Worm (Caenorhabditis elegans) whole organism, late embryonic: ENCODE data around the gene srsy-1.
"Not testable (repeated sequence)": the region's sequence is repeated elsewhere in the genome, so short reads cannot be mapped to it uniquely, and the experiment has no call there.

ENCODE experiments used
- C38D4.7 ChIP-seq: fragments of 200-800 bp; sonication (Bioruptor generic); optimal IDR thresholded peaks from 2 replicates; lab custom pipeline; 2018; ENCODE audit warnings: mild to moderate bottlenecking, missing genetic modification characterization, moderate library complexity, missing compliant biosample characterization
- F13H6.1 ChIP-seq: sonication (generic microtip); optimal IDR thresholded peaks from 2 replicates; lab custom pipeline; 2016; ENCODE audit warnings: missing genetic modification characterization, missing compliant biosample characterization
- K09A11.1 ChIP-seq: sonication (generic microtip); optimal IDR thresholded peaks from 2 replicates; lab custom pipeline; 2017; ENCODE audit warnings: antibody characterized with exemption, mild to moderate bottlenecking, missing genetic modification characterization, missing compliant biosample characterization; ENCODE audit not compliant: insufficient read depth
- ama-1 ChIP-seq: fragments of 150-350 bp; optimal IDR thresholded peaks from 2 replicates; lab custom pipeline; 2014
- ceh-2 ChIP-seq: sonication (generic microtip); optimal IDR thresholded peaks from 2 replicates; lab custom pipeline; 2016; ENCODE audit warnings: missing genotype, missing genetic modification characterization, missing compliant biosample characterization
- ceh-22 ChIP-seq: sonication (generic microtip); optimal IDR thresholded peaks from 2 replicates; lab custom pipeline; 2017; ENCODE audit warnings: missing biosample characterization, missing genetic modification characterization
- ceh-24 ChIP-seq: sonication (generic microtip); optimal IDR thresholded peaks from 2 replicates; lab custom pipeline; 2016; ENCODE audit warnings: mild to moderate bottlenecking, missing genetic modification characterization, missing compliant biosample characterization
- ceh-30 ChIP-seq: fragments of 150-350 bp; optimal IDR thresholded peaks from 2 replicates; lab custom pipeline; 2014; ENCODE audit warnings: missing biosample characterization, missing genetic modification characterization
- ceh-34 ChIP-seq: sonication (generic microtip); optimal IDR thresholded peaks from 2 replicates; lab custom pipeline; 2016; ENCODE audit warnings: mild to moderate bottlenecking, missing genetic modification characterization, missing compliant biosample characterization
- ceh-45 ChIP-seq: fragments of 200-800 bp; sonication (Bioruptor generic); IDR thresholded peaks from 2 replicates; pipeline ENCODE4 v1.3.6; 2022; ENCODE audit warnings: missing genetic modification reagents, missing genetic modification characterization, missing compliant biosample characterization
- ceh-6 ChIP-seq: fragments of 200-800 bp; sonication (Bioruptor generic); optimal IDR thresholded peaks from 2 replicates; lab custom pipeline; 2018; ENCODE audit warnings: mild to moderate bottlenecking, missing genetic modification characterization, missing compliant biosample characterization
- elt-4 ChIP-seq: sonication (generic microtip); optimal IDR thresholded peaks from 2 replicates; lab custom pipeline; 2016; ENCODE audit warnings: missing genetic modification characterization, missing compliant biosample characterization
- eyg-1 ChIP-seq: sonication (generic microtip); optimal IDR thresholded peaks from 2 replicates; lab custom pipeline; 2016; ENCODE audit warnings: missing genotype, missing genetic modification characterization, missing compliant biosample characterization
- fkh-10 ChIP-seq: fragments of 150-350 bp; optimal IDR thresholded peaks from 2 replicates; lab custom pipeline; 2014; ENCODE audit warnings: missing biosample characterization, missing genetic modification reagents, missing genetic modification characterization
- hlh-13 ChIP-seq: fragments of 200-800 bp; sonication (Bioruptor generic); optimal IDR thresholded peaks from 2 replicates; lab custom pipeline; 2018; ENCODE audit warnings: mild to moderate bottlenecking, missing genetic modification characterization, missing compliant biosample characterization
- hlh-30 ChIP-seq: sonication (generic microtip); optimal IDR thresholded peaks from 2 replicates; lab custom pipeline; 2017; ENCODE audit warnings: antibody characterized with exemption, missing genetic modification characterization, missing compliant biosample characterization; ENCODE audit not compliant: insufficient read depth
- hlh-6 ChIP-seq: sonication (generic microtip); optimal IDR thresholded peaks from 2 replicates; lab custom pipeline; 2016; ENCODE audit warnings: missing genotype, missing genetic modification characterization, missing compliant biosample characterization
- hlh-8 ChIP-seq: sonication (generic microtip); optimal IDR thresholded peaks from 2 replicates; lab custom pipeline; 2016; ENCODE audit warnings: missing genotype, missing genetic modification characterization, missing compliant biosample characterization
- lim-6 ChIP-seq: sonication (generic microtip); optimal IDR thresholded peaks from 2 replicates; lab custom pipeline; 2016; ENCODE audit warnings: missing genetic modification characterization, missing compliant biosample characterization
- nfya-1 ChIP-seq: sonication (generic microtip); optimal IDR thresholded peaks from 2 replicates; lab custom pipeline; 2017; ENCODE audit warnings: missing genetic modification characterization, mild to moderate bottlenecking, missing compliant biosample characterization, antibody characterized with exemption, moderate library complexity
- nhr-232 ChIP-seq: sonication (generic microtip); optimal IDR thresholded peaks from 2 replicates; lab custom pipeline; 2016; ENCODE audit warnings: missing genetic modification characterization, missing compliant biosample characterization
- pat-9 ChIP-seq: fragments of 200-800 bp; sonication (Bioruptor generic); optimal IDR thresholded peaks from 2 replicates; lab custom pipeline; 2018; ENCODE audit warnings: mild to moderate bottlenecking, missing genetic modification characterization, moderate library complexity, missing compliant biosample characterization
- pha-4 ChIP-seq: fragments of 150-350 bp; optimal IDR thresholded peaks from 2 replicates; lab custom pipeline; 2018; ENCODE audit warnings: missing biosample characterization, missing genetic modification reagents, missing genetic modification characterization
- pqm-1 ChIP-seq: sonication (generic microtip); optimal IDR thresholded peaks from 2 replicates; lab custom pipeline; 2016; ENCODE audit warnings: missing genetic modification characterization, missing compliant biosample characterization
- rnt-1 ChIP-seq: sonication (generic microtip); optimal IDR thresholded peaks from 2 replicates; lab custom pipeline; 2016; ENCODE audit warnings: missing genetic modification characterization, missing compliant biosample characterization
- sdc-2 ChIP-seq: sonication (generic microtip); optimal IDR thresholded peaks from 2 replicates; lab custom pipeline; 2016; ENCODE audit warnings: missing genotype, missing genetic modification characterization, missing compliant biosample characterization
- sox-2 ChIP-seq: fragments of 200-800 bp; sonication (Bioruptor generic); IDR thresholded peaks from 2 replicates; pipeline ENCODE4 v1.3.6; 2022; ENCODE audit warnings: missing genetic modification reagents, missing genetic modification characterization, missing compliant biosample characterization
- sox-4 ChIP-seq: sonication (generic microtip); optimal IDR thresholded peaks from 2 replicates; lab custom pipeline; 2017; ENCODE audit warnings: mild to moderate bottlenecking, missing genetic modification characterization, inconsistent platforms, missing compliant biosample characterization
- syd-9 ChIP-seq: sonication (generic microtip); optimal IDR thresholded peaks from 2 replicates; lab custom pipeline; 2016; ENCODE audit warnings: mild to moderate bottlenecking, missing genetic modification characterization, moderate library complexity, missing compliant biosample characterization
- tbx-2 ChIP-seq: sonication (generic microtip); optimal IDR thresholded peaks from 2 replicates; lab custom pipeline; 2016; ENCODE audit warnings: missing genetic modification characterization, missing compliant biosample characterization
- tbx-7 ChIP-seq: sonication (generic microtip); optimal IDR thresholded peaks from 2 replicates; lab custom pipeline; 2016; ENCODE audit warnings: missing genotype, missing genetic modification characterization, missing compliant biosample characterization
- unc-3 ChIP-seq, 2 experiments: fragments of 200-800 bp in 1 of 2; sonication (Bioruptor generic) in 1 of 2; sonication (generic microtip) in 1 of 2; conservative IDR thresholded peaks in 1 of 2; optimal IDR thresholded peaks in 1 of 2; 2 replicates each; pipeline versions ENCODE4 v1.3.6 to Lab custom; 2016 to 2022; ENCODE audit warnings: missing compliant biosample characterization in 2 of 2, missing genetic modification characterization in 2 of 2, missing genetic modification reagents in 1 of 2
- unc-42 ChIP-seq: sonication (generic microtip); optimal IDR thresholded peaks from 2 replicates; lab custom pipeline; 2016; ENCODE audit warnings: missing genotype, missing genetic modification characterization, missing compliant biosample characterization
- unc-55 ChIP-seq: sonication (generic microtip); optimal IDR thresholded peaks from 2 replicates; lab custom pipeline; 2017; ENCODE audit warnings: missing biosample characterization, missing genetic modification reagents, missing genetic modification characterization
- unc-86 ChIP-seq: sonication (generic microtip); optimal IDR thresholded peaks from 2 replicates; lab custom pipeline; 2016; ENCODE audit warnings: missing genetic modification characterization, missing compliant biosample characterization
- zip-5 ChIP-seq: sonication (generic microtip); optimal IDR thresholded peaks from 2 replicates; lab custom pipeline; 2016; ENCODE audit warnings: missing genetic modification characterization, missing compliant biosample characterization
- ztf-16 ChIP-seq: sonication (generic microtip); optimal IDR thresholded peaks from 2 replicates; lab custom pipeline; 2017; ENCODE audit warnings: missing genetic modification characterization, missing compliant biosample characterization

Gene srsy-1

DNA sequence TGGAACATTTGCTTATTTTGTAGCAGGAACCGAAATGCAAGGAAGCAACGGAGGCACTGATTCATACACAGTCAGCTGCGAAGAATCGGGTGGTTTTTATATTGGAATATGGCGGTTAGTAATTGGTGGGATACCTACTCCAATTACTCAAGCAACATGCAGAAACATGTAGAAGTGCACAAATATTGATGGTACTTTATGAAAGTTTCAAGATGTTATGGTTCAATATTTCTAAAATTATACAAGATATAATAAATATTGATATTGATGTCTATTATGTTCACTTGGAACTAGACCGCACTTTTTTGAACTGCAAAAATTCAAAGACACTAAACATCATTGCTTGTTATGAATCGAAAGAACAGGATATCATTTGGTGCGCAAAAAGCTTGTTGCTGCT, 21.9 kb upstream of the srsy-1 start, which contains the start of gene C04G6.13:
Gene C04G6.13 (plus strand): TSS at position 301 of the 400 bp plus-strand sequence.
- TF ChIP-seq eyg-1 (no peak), K09A11.1 (no peak), tbx-7 (no peak), lim-6 (no peak), zip-5 (tag; lab: Kevin White, UChicago) (no peak), ceh-6 (no peak), ztf-16 (tag; lab: Kevin White, UChicago) (no peak), unc-42 (tag; lab: Kevin White, UChicago) (no peak), sox-2 (GFP tag; lab: Robert Waterston, UW) (no peak), pqm-1 (tag; lab: Kevin White, UChicago) (no peak), hlh-13 (no peak), syd-9 (tag; lab: Kevin White, UChicago) (no peak), ceh-34 (tag; lab: Kevin White, UChicago) (no peak), fkh-10 (GFP tag; lab: Kevin White, UChicago) (no peak), ama-1 (lab: Kevin White, UChicago) (no peak), sox-4 (no peak), C38D4.7 (GFP tag; lab: Kevin White, UChicago) (no peak), pha-4 (tag; lab: Kevin White, UChicago) (no peak), hlh-6 (tag; lab: Kevin White, UChicago) (no peak), rnt-1 (tag; lab: Kevin White, UChicago) (no peak)

DNA sequence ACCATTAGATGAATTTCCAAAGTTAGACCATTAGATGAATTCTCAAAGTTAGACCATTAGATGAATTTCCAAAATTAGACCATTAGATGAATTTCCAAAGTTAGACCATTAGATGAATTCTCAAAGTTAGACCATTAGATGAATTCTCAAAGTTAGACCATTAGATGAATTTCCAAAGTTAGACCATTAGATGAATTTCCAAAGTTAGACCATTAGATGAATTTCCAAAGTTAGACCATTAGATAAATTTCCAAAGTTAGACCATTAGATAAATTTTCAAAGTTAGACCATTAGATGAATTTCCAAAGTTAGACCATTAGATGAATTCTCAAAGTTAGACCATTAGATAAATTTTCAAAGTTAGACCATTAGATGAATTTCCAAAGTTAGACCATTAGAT, 18.4 kb upstream of the srsy-1 start:
- TF ChIP-seq ceh-45 (GFP tag; lab: Robert Waterston, UW) (peak; percentile 92), unc-3 (GFP tag; conservative IDR thresholded peaks at IDR 0.05; lab: Robert Waterston, UW) (peak; percentile 88), hlh-13 (peak; percentile 40), sox-2 (GFP tag; lab: Robert Waterston, UW) (peak; percentile 96)
- not testable (repeated sequence) for TF ChIP-seq unc-3 (tag; optimal IDR thresholded peaks at IDR 0.05; lab: Kevin White, UChicago)

DNA sequence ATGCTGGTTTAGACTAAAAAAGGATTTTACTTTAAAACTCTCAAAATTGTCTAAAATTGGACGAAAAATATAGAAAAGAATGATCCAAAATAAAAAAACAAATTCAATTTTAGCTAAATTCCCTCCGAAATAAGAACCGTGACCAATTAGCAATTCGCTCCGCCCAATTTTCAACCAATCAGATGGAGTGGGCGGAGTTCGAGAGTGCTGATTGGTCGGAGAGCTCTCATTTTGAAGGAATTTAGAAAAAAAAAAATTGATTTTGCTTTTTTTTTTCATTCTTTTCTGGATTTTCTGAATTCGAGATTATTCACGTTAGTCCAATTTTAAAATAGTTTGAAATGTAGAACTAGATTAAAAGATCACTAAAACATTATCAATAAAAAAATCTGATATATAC, 16.8 kb upstream of the srsy-1 start:
- TF ChIP-seq syd-9 (tag; lab: Kevin White, UChicago) (no peak), hlh-8 (tag; lab: Kevin White, UChicago) (no peak), C38D4.7 (GFP tag; lab: Kevin White, UChicago) (no peak), ceh-30 (tag; lab: Kevin White, UChicago) (no peak), nfya-1 (tag; lab: Kevin White, UChicago) (peak; percentile 77), ceh-45 (GFP tag; lab: Robert Waterston, UW) (no peak), tbx-2 (tag; lab: Kevin White, UChicago) (no peak), unc-86 (tag; lab: Kevin White, UChicago) (no peak)
- TF ChIP-seq, all 69 proteins: peak for 1

DNA sequence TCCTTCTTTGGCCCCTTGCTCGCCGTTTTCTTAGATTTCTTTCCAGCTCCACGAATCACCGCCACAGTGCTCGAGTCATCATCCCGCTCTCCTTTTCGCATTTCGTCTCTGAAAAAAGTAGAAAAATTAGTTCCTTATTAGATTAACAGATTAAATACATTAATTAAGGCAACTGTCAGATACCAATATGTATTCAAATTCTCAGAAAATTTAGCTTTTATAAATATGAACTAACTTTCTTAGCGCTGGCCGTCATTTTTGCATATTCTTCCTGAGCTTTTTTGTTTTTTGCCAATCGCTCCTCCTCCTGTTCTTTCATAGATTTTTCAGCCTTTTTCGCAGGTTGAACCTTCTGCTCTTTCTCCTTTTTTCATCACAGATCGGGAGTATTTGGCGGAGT, 16.2 kb upstream of the srsy-1 start, which contains the start of gene C04G6.6:
Gene C04G6.6 (minus strand): TSS at position 101 of the 400 bp plus-strand sequence.
- TF ChIP-seq sox-4 (no peak), nfya-1 (tag; lab: Kevin White, UChicago) (no peak), tbx-7 (no peak), ceh-2 (tag; lab: Kevin White, UChicago) (no peak)
- TF ChIP-seq, all 69 proteins: peak for 0

DNA sequence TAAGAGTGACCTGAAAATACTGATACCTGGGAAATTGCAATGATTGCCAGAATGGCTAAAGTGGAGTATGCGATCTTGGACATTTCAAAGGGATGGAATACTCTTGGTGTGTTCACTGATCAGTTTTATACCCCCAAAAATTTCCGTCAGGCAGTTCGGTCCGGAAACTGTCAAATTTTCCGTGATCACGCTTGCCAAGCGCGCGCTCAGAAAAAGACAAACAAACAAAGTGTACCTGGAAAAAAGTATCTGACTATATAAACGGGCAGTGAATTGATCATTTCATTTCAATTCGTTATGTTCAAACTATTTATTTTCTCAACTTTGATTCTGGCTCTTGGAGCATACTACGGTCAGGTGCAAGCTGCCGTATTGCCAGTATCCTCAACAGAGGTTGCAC, 14.1 kb upstream of the srsy-1 start, which contains the start of the genes idpb-3 and idpb-1:
Gene idpb-3 (minus strand): TSS at position 101 of the 400 bp plus-strand sequence.
Gene idpb-1 (plus strand): TSS at position 284 of the 400 bp plus-strand sequence.
- no peak for TF ChIP-seq elt-4
- TF ChIP-seq ztf-16 (tag; lab: Kevin White, UChicago), result no peak
- TF ChIP-seq unc-55 (GFP tag; lab: Kevin White, UChicago), result no peak
- TF ChIP-seq sox-2 (GFP tag; lab: Robert Waterston, UW), result no peak
- TF ChIP-seq, all 69 proteins: peak for 0

DNA sequence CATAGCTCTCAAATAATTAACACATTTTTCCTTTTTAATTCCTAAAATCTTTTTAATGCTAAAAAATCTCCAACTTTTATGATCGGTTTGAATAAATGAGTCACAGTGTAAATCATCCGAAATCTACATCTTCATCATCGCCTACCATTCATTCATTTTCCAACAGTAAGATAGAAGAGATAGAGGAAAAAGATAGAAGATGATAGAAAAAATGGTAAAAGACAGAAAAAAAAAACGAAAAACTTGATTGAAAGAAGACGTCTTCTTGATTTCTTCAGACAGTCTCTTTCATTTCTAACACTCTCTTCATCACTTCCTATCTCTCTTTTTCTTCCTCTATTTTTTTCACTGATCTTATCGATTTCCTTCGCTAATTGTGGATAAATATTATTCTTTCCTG, 12.6 kb upstream of the srsy-1 start:
- TF ChIP-seq pat-9 (tag; lab: Kevin White, UChicago) (no peak), hlh-30 (tag; lab: Kevin White, UChicago) (no peak), elt-4 (no peak), K09A11.1 (no peak), nhr-232 (tag; lab: Kevin White, UChicago) (no peak), F13H6.1 (no peak), ceh-22 (tag; lab: Kevin White, UChicago) (no peak), sdc-2 (tag; lab: Kevin White, UChicago) (no peak), ceh-24 (tag; lab: Kevin White, UChicago) (no peak)
